Fruit fly (Drosophila melanogaster): ENCODE data around the gene NP15.6.

The NP15.6 gene

dm6 chr3R:18986089-18986887, 40.9 kb upstream of the NP15.6 start (continued):
- TF ChIP-seq emc (GFP tag; optimal IDR thresholded peaks at IDR 0.05) (no peak), CG2712 (tag; optimal IDR thresholded peaks at IDR 0.05) (no peak), CG33557 (GFP tag; optimal IDR thresholded peaks at IDR 0.05) (no peak), BEAF-32 (GFP tag; optimal IDR thresholded peaks at IDR 0.05) (no peak), crol (GFP tag; IDR thresholded peaks at IDR 0.05) (no peak), CG17829 (tag; optimal IDR thresholded peaks at IDR 0.05) (no peak), ATbp (GFP tag; optimal IDR thresholded peaks at IDR 0.05) (no peak), CG17612 (GFP tag; IDR thresholded peaks at IDR 0.05) (no peak), PHDP (tag; optimal IDR thresholded peaks at IDR 0.05) (no peak), HLH54F (GFP tag; optimal IDR thresholded peaks at IDR 0.05) (no peak), org-1 (GFP tag; optimal IDR thresholded peaks at IDR 0.05) (no peak), ap (GFP tag; IDR thresholded peaks at IDR 0.05) (peak; percentile 25; the same call in 1 of the 2 replicates), odd (GFP tag; optimal IDR thresholded peaks at IDR 0.05) (no peak), Hmr (GFP tag; optimal IDR thresholded peaks at IDR 0.05) (no peak), CG2875 (GFP tag; optimal IDR thresholded peaks at IDR 0.05) (no peak), CG11696 (GFP tag; IDR thresholded peaks at IDR 0.05) (peak; percentile 83), Lim3 (GFP tag; IDR thresholded peaks at IDR 0.05) (no peak), sens-2 (GFP tag; IDR thresholded peaks at IDR 0.05) (0 out of 2 replicates have a peak, but pooled peaks have one; percentile 10), CkIIα-i1 (GFP tag; IDR thresholded peaks at IDR 0.05) (no peak), CG2199 (GFP tag; IDR thresholded peaks at IDR 0.05) (0 out of 3 replicates have a peak, but pooled peaks have one; percentile 49), dmrt11E (tag; optimal IDR thresholded peaks at IDR 0.05) (no peak), Chrac-16 (GFP tag; optimal IDR thresholded peaks at IDR 0.05) (no peak), kni (GFP tag; optimal IDR thresholded peaks at IDR 0.05) (no peak), CG4404 (GFP tag; IDR thresholded peaks at IDR 0.05) (no peak), CG4617 (GFP tag; optimal IDR thresholded peaks at IDR 0.05; ENCODE audit: borderline replicate concordance) (no peak), CG4424 (GFP tag; optimal IDR thresholded peaks at IDR 0.05) (peak; percentile 11), CG7271 (tag; optimal IDR thresholded peaks at IDR 0.05) (no peak), CG11695 (GFP tag; IDR thresholded peaks at IDR 0.05) (no peak), jing (GFP tag; optimal IDR thresholded peaks at IDR 0.05) (no peak), CG12744 (GFP tag; optimal IDR thresholded peaks at IDR 0.05) (no peak), CG8924 (tag; optimal IDR thresholded peaks at IDR 0.05) (no peak), CG9609 (GFP tag; optimal IDR thresholded peaks at IDR 0.05) (no peak), CG6683 (GFP tag; optimal IDR thresholded peaks at IDR 0.05) (no peak), Taf1 (GFP tag; IDR thresholded peaks at IDR 0.05) (no peak), vnd (GFP tag; IDR thresholded peaks at IDR 0.05; ENCODE audit: partially characterized antibody) (no peak), CG7839 (tag; optimal IDR thresholded peaks at IDR 0.05) (peak; percentile 22), CG42726 (GFP tag; IDR thresholded peaks at IDR 0.05; ENCODE audit: partially characterized antibody) (no peak), ash1 (GFP tag; optimal IDR thresholded peaks at IDR 0.05) (no peak), Gsc (GFP tag; IDR thresholded peaks at IDR 0.05) (no peak), grau (tag; optimal IDR thresholded peaks at IDR 0.05) (peak; percentile 2), CG12155 (GFP tag; optimal IDR thresholded peaks at IDR 0.05) (no peak), CG17359 (tag; optimal IDR thresholded peaks at IDR 0.05) (no peak), CG6791 (GFP tag; IDR thresholded peaks at IDR 0.05; ENCODE audit: partially characterized antibody) (no peak), nerfin-2 (GFP tag; IDR thresholded peaks at IDR 0.05; ENCODE audit: partially characterized antibody) (no peak), CG7556 (GFP tag; optimal IDR thresholded peaks at IDR 0.05) (no peak), unpg (GFP tag; optimal IDR thresholded peaks at IDR 0.05) (peak; percentile 8), NC2β (GFP tag; optimal IDR thresholded peaks at IDR 0.05) (no peak), Dp (GFP tag; optimal IDR thresholded peaks at IDR 0.05) (no peak), z (GFP tag; IDR thresholded peaks at IDR 0.05) (no peak)

All from whole organism, embryonic.